Worm (Caenorhabditis elegans) whole organism, mixed stage, embryonic: ENCODE data around the gene scl-15.

Source experiments
- M03D4.4 ChIP-seq: sonication (generic microtip); optimal IDR thresholded peaks from 2 replicates; lab custom pipeline; 2017; ENCODE audit warnings: mild to moderate bottlenecking, missing genetic modification characterization, missing compliant biosample characterization
- bed-3 ChIP-seq: fragments of 200-800 bp; sonication (Bioruptor generic); optimal IDR thresholded peaks from 3 replicates; lab custom pipeline; 2018; ENCODE audit warnings: mild to moderate bottlenecking, missing genetic modification characterization, moderate library complexity, missing compliant biosample characterization
- blmp-1 ChIP-seq: fragments of 150-350 bp; optimal IDR thresholded peaks from 2 replicates; lab custom pipeline; 2014; ENCODE audit warnings: missing biosample characterization, missing genetic modification characterization
- ceh-39 ChIP-seq: fragments of 150-350 bp; optimal IDR thresholded peaks from 2 replicates; lab custom pipeline; 2014; ENCODE audit warnings: missing biosample characterization, missing genetic modification characterization
- ceh-43 ChIP-seq: fragments of 200-800 bp; sonication (Bioruptor generic); optimal IDR thresholded peaks from 2 replicates; lab custom pipeline; 2018; ENCODE audit warnings: mild to moderate bottlenecking, missing genetic modification characterization, moderate library complexity, missing compliant biosample characterization
- ceh-83 ChIP-seq: fragments of 200-800 bp; sonication (Bioruptor generic); optimal IDR thresholded peaks from 2 replicates; lab custom pipeline; 2018; ENCODE audit warnings: mild to moderate bottlenecking, missing genetic modification characterization, missing compliant biosample characterization
- cnd-1 ChIP-seq: fragments of 200-800 bp; sonication (Bioruptor generic); optimal IDR thresholded peaks from 2 replicates; lab custom pipeline; 2018; ENCODE audit warnings: mild to moderate bottlenecking, missing genetic modification characterization, missing compliant biosample characterization
- elt-1 ChIP-seq: sonication (generic microtip); optimal IDR thresholded peaks from 2 replicates; lab custom pipeline; 2017; ENCODE audit warnings: missing genetic modification characterization, mild to moderate bottlenecking, missing compliant biosample characterization, antibody characterized with exemption, moderate library complexity, borderline replicate concordance; ENCODE audit not compliant: insufficient read depth
- elt-3 ChIP-seq: fragments of 150-350 bp; optimal IDR thresholded peaks from 2 replicates; lab custom pipeline; 2014; ENCODE audit warnings: missing biosample characterization, missing genetic modification characterization
- flh-1 ChIP-seq: fragments of 200-800 bp; sonication (Bioruptor generic); optimal IDR thresholded peaks from 2 replicates; lab custom pipeline; 2018; ENCODE audit warnings: mild to moderate bottlenecking, missing genetic modification characterization, moderate library complexity, missing compliant biosample characterization
- ham-2 ChIP-seq: fragments of 200-800 bp; sonication (Bioruptor generic); optimal IDR thresholded peaks from 2 replicates; lab custom pipeline; 2018; ENCODE audit warnings: mild to moderate bottlenecking, missing genetic modification characterization, missing compliant biosample characterization
- hlh-1 ChIP-seq: fragments of 150-350 bp; optimal IDR thresholded peaks from 2 replicates; lab custom pipeline; 2014; ENCODE audit warnings: missing biosample characterization, missing genetic modification reagents, missing genetic modification characterization
- lin-13 ChIP-seq: fragments of 150-350 bp; optimal IDR thresholded peaks from 2 replicates; lab custom pipeline; 2014; ENCODE audit warnings: missing biosample characterization, missing genetic modification characterization
- lin-32 ChIP-seq: fragments of 200-800 bp; sonication (Bioruptor generic); optimal IDR thresholded peaks from 2 replicates; lab custom pipeline; 2018; ENCODE audit warnings: mild to moderate bottlenecking, missing genetic modification characterization, missing compliant biosample characterization
- lsy-2 ChIP-seq: fragments of 150-350 bp; optimal IDR thresholded peaks from 2 replicates; lab custom pipeline; 2014; ENCODE audit warnings: missing biosample characterization, missing genetic modification characterization
- mab-5 ChIP-seq: fragments of 150-350 bp; optimal IDR thresholded peaks from 2 replicates; lab custom pipeline; 2014; ENCODE audit warnings: missing biosample characterization, missing genetic modification characterization
- mls-2 ChIP-seq: sonication (generic microtip); optimal IDR thresholded peaks from 2 replicates; lab custom pipeline; 2016; ENCODE audit warnings: mild to moderate bottlenecking, missing genetic modification characterization, moderate library complexity, missing compliant biosample characterization
- nhr-2 ChIP-seq: fragments of 150-350 bp; optimal IDR thresholded peaks from 2 replicates; lab custom pipeline; 2014; ENCODE audit warnings: missing biosample characterization, missing genetic modification characterization
- nhr-237 ChIP-seq: fragments of 150-350 bp; optimal IDR thresholded peaks from 2 replicates; lab custom pipeline; 2014; ENCODE audit warnings: missing biosample characterization, missing genetic modification characterization
- nhr-28 ChIP-seq: fragments of 150-350 bp; optimal IDR thresholded peaks from 2 replicates; lab custom pipeline; 2014; ENCODE audit warnings: missing biosample characterization, missing genetic modification characterization
- nhr-76 ChIP-seq: sonication (generic microtip); optimal IDR thresholded peaks from 2 replicates; lab custom pipeline; 2017; ENCODE audit warnings: missing biosample characterization, missing genetic modification characterization
- pha-4 ChIP-seq: fragments of 150-350 bp; optimal IDR thresholded peaks from 2 replicates; lab custom pipeline; 2018; ENCODE audit warnings: missing biosample characterization, missing genetic modification reagents, missing genetic modification characterization
- sem-2 ChIP-seq: fragments of 200-800 bp; sonication (Bioruptor generic); optimal IDR thresholded peaks from 2 replicates; lab custom pipeline; 2018; ENCODE audit warnings: mild to moderate bottlenecking, missing genetic modification characterization, missing compliant biosample characterization
- snpc-4 ChIP-seq: fragments of 150-350 bp; optimal IDR thresholded peaks from 2 replicates; lab custom pipeline; 2014; ENCODE audit warnings: missing biosample characterization, missing genetic modification characterization
- sptf-1 ChIP-seq: sonication (generic microtip); optimal IDR thresholded peaks from 2 replicates; lab custom pipeline; 2017; ENCODE audit warnings: mild to moderate bottlenecking, missing genetic modification characterization, moderate library complexity, missing compliant biosample characterization
- tbx-8 ChIP-seq: fragments of 200-800 bp; sonication (Bioruptor generic); optimal IDR thresholded peaks from 2 replicates; lab custom pipeline; 2018; ENCODE audit warnings: mild to moderate bottlenecking, missing genetic modification characterization, moderate library complexity, missing compliant biosample characterization
- unc-120 ChIP-seq: sonication (generic microtip); optimal IDR thresholded peaks from 2 replicates; lab custom pipeline; 2017; ENCODE audit warnings: missing genetic modification characterization, missing compliant biosample characterization; ENCODE audit not compliant: poor library complexity, severe bottlenecking
- unc-39 ChIP-seq: fragments of 150-350 bp; optimal IDR thresholded peaks from 2 replicates; lab custom pipeline; 2014; ENCODE audit warnings: missing biosample characterization, missing genetic modification characterization
- unc-62 ChIP-seq: fragments of 150-350 bp; optimal IDR thresholded peaks from 2 replicates; lab custom pipeline; 2014; ENCODE audit warnings: missing biosample characterization, missing genetic modification reagents, missing genetic modification characterization
- zip-8 ChIP-seq: fragments of 150-350 bp; optimal IDR thresholded peaks from 2 replicates; lab custom pipeline; 2014; ENCODE audit warnings: missing biosample characterization, missing genetic modification characterization
- ztf-11 ChIP-seq: fragments of 150-350 bp; optimal IDR thresholded peaks from 2 replicates; lab custom pipeline; 2014; ENCODE audit warnings: missing biosample characterization, missing genetic modification characterization

The scl-15 gene

ce11 chrII:3244758-3245157, 39.7 kb downstream of the scl-15 start:
- TF ChIP-seq ceh-39 (tag; lab: Kevin White, UChicago) (no peak), ceh-43 (no peak), ham-2 (GFP tag; lab: Kevin White, UChicago) (no peak), cnd-1 (tag; lab: Kevin White, UChicago) (no peak), mab-5 (no peak), sptf-1 (tag; lab: Kevin White, UChicago) (no peak), flh-1 (GFP tag; lab: Kevin White, UChicago) (no peak), blmp-1 (tag; lab: Kevin White, UChicago) (no peak), lin-32 (GFP tag; lab: Kevin White, UChicago) (no peak), ceh-83 (GFP tag; lab: Kevin White, UChicago) (no peak), nhr-28 (no peak), tbx-8 (GFP tag; lab: Kevin White, UChicago) (no peak), unc-62 (GFP tag; lab: Kevin White, UChicago) (no peak), zip-8 (no peak), lin-13 (tag; lab: Kevin White, UChicago) (no peak), unc-120 (no peak), nhr-76 (tag; lab: Kevin White, UChicago) (no peak), lsy-2 (no peak), hlh-1 (no peak), pha-4 (no peak)

ce11 chrII:3244070-3244469, 40.4 kb downstream of the scl-15 start, which contains the start of gene C17F4.12:
C17F4.12 (minus strand) TSS chrII:3244170.
- TF ChIP-seq sem-2 (no peak), flh-1 (GFP tag; lab: Kevin White, UChicago) (no peak)

- peak; percentile 88 for TF ChIP-seq elt-3
- TF ChIP-seq nhr-28 = no peak
- TF ChIP-seq ztf-11 (tag; lab: Kevin White, UChicago) = no peak
- no peak for TF ChIP-seq nhr-2 (tag; lab: Kevin White, UChicago)
- TF ChIP-seq blmp-1 (tag; lab: Kevin White, UChicago) = peak; percentile 10
- no peak for TF ChIP-seq mls-2 (tag; lab: Kevin White, UChicago)
- TF ChIP-seq ceh-43 = no peak
- no peak for TF ChIP-seq lsy-2
Measured at ce11 chrII:3241842-3242241, 42.6 kb downstream of the scl-15 start.

- TF ChIP-seq zip-8 (no peak), M03D4.4 (tag; lab: Kevin White, UChicago) (no peak), snpc-4 (no peak), mls-2 (tag; lab: Kevin White, UChicago) (no peak), lin-32 (GFP tag; lab: Kevin White, UChicago) (no peak), elt-3 (no peak), tbx-8 (GFP tag; lab: Kevin White, UChicago) (no peak), unc-39 (tag; lab: Kevin White, UChicago) (no peak), cnd-1 (tag; lab: Kevin White, UChicago) (no peak), nhr-237 (tag; lab: Kevin White, UChicago) (no peak), elt-1 (tag; lab: Kevin White, UChicago) (no peak), ceh-39 (tag; lab: Kevin White, UChicago) (no peak)
Measured at ce11 chrII:3240207-3240606, 44.3 kb downstream of the scl-15 start, which contains the start of gene C17F4.3. C17F4.3 (plus strand) TSS chrII:3240507.

ce11 chrII:3237038-3237521, 47.4 kb downstream of the scl-15 start, which contains the start of the genes srz-67 and C17F4.11:
srz-67 (minus strand) TSS chrII:3237138.
C17F4.11 (plus strand) TSS chrII:3237471.
- no peak for TF ChIP-seq nhr-28
- TF ChIP-seq ceh-83 (GFP tag; lab: Kevin White, UChicago) = no peak
- no peak for TF ChIP-seq unc-39 (tag; lab: Kevin White, UChicago)
- TF ChIP-seq nhr-2 (tag; lab: Kevin White, UChicago) = no peak
- TF ChIP-seq unc-62 (GFP tag; lab: Kevin White, UChicago) = no peak
- TF ChIP-seq cnd-1 (tag; lab: Kevin White, UChicago) = no peak
- TF ChIP-seq bed-3 (GFP tag; lab: Kevin White, UChicago) = no peak
- TF ChIP-seq elt-1 (tag; lab: Kevin White, UChicago) = no peak
- no peak for TF ChIP-seq nhr-76 (tag; lab: Kevin White, UChicago)
